Worm (Caenorhabditis elegans) whole organism, L4 larva: Measurements from ENCODE around the gene polg-1.

Experiments used
- F10B5.3 ChIP-seq: sonication (generic microtip); optimal IDR thresholded peaks from 2 replicates; lab custom pipeline; 2016; ENCODE audit warnings: mild to moderate bottlenecking, missing genetic modification characterization, missing compliant biosample characterization
- F37D6.2 ChIP-seq: sonication (generic microtip); optimal IDR thresholded peaks from 2 replicates; lab custom pipeline; 2016; ENCODE audit warnings: mild to moderate bottlenecking, missing genetic modification characterization, missing compliant biosample characterization
- F49E8.2 ChIP-seq: sonication (generic microtip); optimal IDR thresholded peaks from 2 replicates; lab custom pipeline; 2016; ENCODE audit warnings: missing compliant biosample characterization, mild to moderate bottlenecking, missing genetic modification characterization, borderline replicate concordance
- aly-2 ChIP-seq: sonication (generic microtip); optimal IDR thresholded peaks from 2 replicates; lab custom pipeline; 2018; ENCODE audit warnings: missing biosample characterization, missing genetic modification characterization
- ceh-20 ChIP-seq: fragments of 200-800 bp; sonication (Bioruptor generic); IDR thresholded peaks from 2 replicates; pipeline ENCODE4 v1.3.6; 2022; ENCODE audit warnings: missing genetic modification reagents, missing genetic modification characterization, missing compliant biosample characterization
- ceh-28 ChIP-seq: fragments of 150-350 bp; optimal IDR thresholded peaks from 2 replicates; lab custom pipeline; 2014; ENCODE audit warnings: missing biosample characterization, missing genetic modification reagents, missing genetic modification characterization
- ceh-62 ChIP-seq: sonication (generic microtip); optimal IDR thresholded peaks from 2 replicates; lab custom pipeline; 2017; ENCODE audit warnings: missing biosample characterization, missing genetic modification characterization
- ceh-82 ChIP-seq: sonication (generic microtip); optimal IDR thresholded peaks from 2 replicates; lab custom pipeline; 2017; ENCODE audit warnings: missing biosample characterization, missing genetic modification characterization
- duxl-1 ChIP-seq: sonication (generic microtip); optimal IDR thresholded peaks from 2 replicates; lab custom pipeline; 2016; ENCODE audit warnings: mild to moderate bottlenecking, missing genetic modification characterization, moderate library complexity, missing compliant biosample characterization; ENCODE audit not compliant: poor library complexity
- egl-27 ChIP-seq: sonication (generic microtip); optimal IDR thresholded peaks from 3 replicates; lab custom pipeline; 2017; ENCODE audit warnings: missing biosample characterization, missing genetic modification reagents, missing genetic modification characterization
- egl-43 ChIP-seq: fragments of 200-800 bp; sonication (Bioruptor generic); IDR thresholded peaks from 2 replicates; pipeline ENCODE4 v1.3.6; 2022; ENCODE audit warnings: missing genetic modification reagents, missing genetic modification characterization, missing compliant biosample characterization
- hlh-11 ChIP-seq: fragments of 200-800 bp; sonication (Bioruptor generic); optimal IDR thresholded peaks from 2 replicates; lab custom pipeline; 2018; ENCODE audit warnings: mild to moderate bottlenecking, missing genetic modification characterization, missing compliant biosample characterization
- hlh-30 ChIP-seq: sonication (generic microtip); optimal IDR thresholded peaks from 2 replicates; lab custom pipeline; 2017; ENCODE audit warnings: antibody characterized with exemption, mild to moderate bottlenecking, missing genetic modification characterization, missing compliant biosample characterization; ENCODE audit not compliant: insufficient read depth
- lin-29 ChIP-seq: fragments of 200-800 bp; sonication (Bioruptor generic); IDR thresholded peaks from 2 replicates; pipeline ENCODE4 v1.3.6; 2022; ENCODE audit warnings: missing genetic modification reagents, missing genetic modification characterization, missing compliant biosample characterization
- lin-38 ChIP-seq: fragments of 200-800 bp; sonication (Bioruptor generic); IDR thresholded peaks from 2 replicates; pipeline ENCODE4 v1.3.6; 2022; ENCODE audit warnings: missing genetic modification reagents, missing genetic modification characterization, missing compliant biosample characterization
- madf-5 ChIP-seq, 2 experiments: fragments of 200-800 bp; sonication (Bioruptor generic); IDR thresholded peaks; 2 replicates each; pipeline ENCODE4 v1.3.6; 2022; ENCODE audit warnings: missing compliant biosample characterization in 2 of 2, missing genetic modification characterization in 2 of 2
- madf-9 ChIP-seq: fragments of 200-800 bp; sonication (Bioruptor generic); conservative IDR thresholded peaks from 2 replicates; pipeline ENCODE4 v1.3.6; 2022; ENCODE audit warnings: missing genetic modification reagents, missing genetic modification characterization, missing compliant biosample characterization
- mep-1 ChIP-seq: fragments of 150-350 bp; sonication (generic microtip); optimal IDR thresholded peaks from 3 replicates; lab custom pipeline; 2014; ENCODE audit warnings: missing biosample characterization, missing genetic modification characterization
- mes-2 ChIP-seq: sonication (generic microtip); optimal IDR thresholded peaks from 2 replicates; lab custom pipeline; 2016; ENCODE audit warnings: missing genotype, mild to moderate bottlenecking, missing genetic modification characterization, missing compliant biosample characterization; ENCODE audit not compliant: poor library complexity, severe bottlenecking
- mxl-2 ChIP-seq: fragments of 200-800 bp; sonication (Bioruptor generic); conservative IDR thresholded peaks from 2 replicates; pipeline ENCODE4 v1.3.6; 2022; ENCODE audit warnings: missing genetic modification reagents, missing genetic modification characterization, missing compliant biosample characterization
- nhr-111 ChIP-seq: fragments of 200-800 bp; sonication (Bioruptor generic); optimal IDR thresholded peaks from 2 replicates; lab custom pipeline; 2018; ENCODE audit warnings: mild to moderate bottlenecking, missing genetic modification characterization, missing compliant biosample characterization
- nhr-42 ChIP-seq: fragments of 200-800 bp; sonication (Bioruptor generic); IDR thresholded peaks from 2 replicates; pipeline ENCODE4 v1.3.6; 2022; ENCODE audit warnings: missing genetic modification characterization, missing compliant biosample characterization
- nhr-6 ChIP-seq: fragments of 150-350 bp; optimal IDR thresholded peaks from 2 replicates; lab custom pipeline; 2014; ENCODE audit warnings: missing biosample characterization, missing genetic modification characterization
- pha-4 ChIP-seq, 2 experiments: fragments of 150-350 bp in 1 of 2; fragments of 200-800 bp in 1 of 2; sonication (Bioruptor generic) in 1 of 2; IDR thresholded peaks in 1 of 2; optimal IDR thresholded peaks in 1 of 2; 2 replicates each; pipeline versions ENCODE4 v1.3.6 to Lab custom; 2014 to 2022; ENCODE audit warnings: missing genetic modification characterization in 2 of 2, missing genetic modification reagents in 2 of 2, missing biosample characterization in 1 of 2, missing compliant biosample characterization in 1 of 2
- php-3 ChIP-seq: fragments of 200-800 bp; sonication (Bioruptor generic); IDR thresholded peaks from 2 replicates; pipeline ENCODE4 v1.3.6; 2022; ENCODE audit warnings: missing genetic modification reagents, missing genetic modification characterization, missing compliant biosample characterization
- pqm-1 ChIP-seq: sonication (generic microtip); optimal IDR thresholded peaks from 2 replicates; lab custom pipeline; 2017; ENCODE audit warnings: missing biosample characterization, missing genetic modification characterization
- set-16 ChIP-seq: fragments of 200-800 bp; sonication (Bioruptor generic); IDR thresholded peaks from 2 replicates; pipeline ENCODE4 v1.3.6; 2022; ENCODE audit warnings: missing genetic modification reagents, missing genetic modification characterization, missing compliant biosample characterization
- skn-1 ChIP-seq: fragments of 150-350 bp; optimal IDR thresholded peaks from 2 replicates; lab custom pipeline; 2014; ENCODE audit warnings: missing biosample characterization, missing genetic modification characterization
- snpc-1.2 ChIP-seq: fragments of 200-800 bp; sonication (Bioruptor generic); IDR thresholded peaks from 2 replicates; pipeline ENCODE4 v1.3.6; 2022; ENCODE audit warnings: missing genetic modification reagents, missing genetic modification characterization, missing compliant biosample characterization
- spr-1 ChIP-seq: sonication (generic microtip); optimal IDR thresholded peaks from 2 replicates; lab custom pipeline; 2016; ENCODE audit warnings: mild to moderate bottlenecking, missing genetic modification characterization, missing compliant biosample characterization
- spr-3 ChIP-seq: fragments of 200-800 bp; sonication (Bioruptor generic); optimal IDR thresholded peaks from 2 replicates; lab custom pipeline; 2018; ENCODE audit warnings: mild to moderate bottlenecking, missing genetic modification characterization, missing compliant biosample characterization
- tra-1 ChIP-seq: fragments of 200-800 bp; sonication (Bioruptor generic); IDR thresholded peaks from 2 replicates; pipeline ENCODE4 v1.3.6; 2022; ENCODE audit warnings: missing genetic modification reagents, missing genetic modification characterization, missing compliant biosample characterization
- unc-39 ChIP-seq: sonication (generic microtip); optimal IDR thresholded peaks from 2 replicates; lab custom pipeline; 2017; ENCODE audit warnings: missing biosample characterization, missing genetic modification characterization
- unc-62 ChIP-seq, 3 experiments: fragments of 150-350 bp in 1 of 3; sonication (generic microtip); optimal IDR thresholded peaks in 2 of 3; peaks in 1 of 3; 1 replicate in 1 of 3; 2 replicates in 2 of 3; lab custom pipeline; 2014 to 2017; ENCODE audit warnings: missing biosample characterization in 3 of 3, missing genetic modification characterization in 3 of 3, missing genetic modification reagents in 3 of 3, missing genotype in 1 of 3
- zfp-2 ChIP-seq: sonication (generic microtip); optimal IDR thresholded peaks from 2 replicates; lab custom pipeline; 2016; ENCODE audit warnings: mild to moderate bottlenecking, missing genetic modification characterization, missing compliant biosample characterization
- zfp-3 ChIP-seq: fragments of 200-800 bp; sonication (Bioruptor generic); conservative IDR thresholded peaks from 2 replicates; pipeline ENCODE4 v1.3.6; 2022; ENCODE audit warnings: missing genetic modification reagents, missing genetic modification characterization, missing compliant biosample characterization
- zip-11 ChIP-seq: fragments of 200-800 bp; sonication (Bioruptor generic); IDR thresholded peaks from 2 replicates; pipeline ENCODE4 v1.3.6; 2022; ENCODE audit warnings: missing genetic modification characterization, missing compliant biosample characterization

Gene polg-1

ce11 chrII:12211652-12212245 is 12.0 kb upstream of the polg-1 start:
- TF ChIP-seq ceh-20 (GFP tag; lab: Robert Waterston, UW) (no peak), set-16 (GFP tag; lab: Robert Waterston, UW) (peak; percentile 94), unc-62 (GFP tag; optimal IDR thresholded peaks at IDR 0.05 in 1 of 2; lab: Kevin White, UChicago) (peak in 1 of 2 experiments; percentile 56), unc-62 (tag; optimal IDR thresholded peaks at IDR 0.05; lab: Kevin White, UChicago) (no peak)

- no peak for TF ChIP-seq ceh-62
- no peak for TF ChIP-seq tra-1 (GFP tag; lab: Robert Waterston, UW)
- TF ChIP-seq pqm-1 (tag; lab: Kevin White, UChicago) = no peak
- TF ChIP-seq zfp-2 (tag; lab: Kevin White, UChicago) = no peak
- no peak for TF ChIP-seq nhr-6 (tag; lab: Kevin White, UChicago)
- TF ChIP-seq lin-29 (GFP tag; lab: Robert Waterston, UW) = no peak
- no peak for TF ChIP-seq mxl-2 (GFP tag; lab: Robert Waterston, UW)
- TF ChIP-seq skn-1 = no peak
- no peak for TF ChIP-seq F10B5.3 (tag; lab: Kevin White, UChicago)
- 0 out of 2 replicates have a peak, but pooled peaks have one; percentile 19 for TF ChIP-seq pha-4 (GFP tag; IDR thresholded peaks at IDR 0.05; lab: Robert Waterston, UW)
- TF ChIP-seq pha-4 (tag; optimal IDR thresholded peaks at IDR 0.05; lab: Kevin White, UChicago) = no peak
- TF ChIP-seq nhr-111 (GFP tag; lab: Kevin White, UChicago) = no peak
- no peak for TF ChIP-seq snpc-1.2
- no peak for TF ChIP-seq egl-43
- no peak for TF ChIP-seq madf-5 (GFP tag; IDR thresholded peaks at IDR 0.05; lab: Robert Waterston, UW)
- no peak for TF ChIP-seq unc-39 (tag; lab: Kevin White, UChicago)
- no peak for TF ChIP-seq zip-11 (GFP tag; lab: Robert Waterston, UW)
- no peak for TF ChIP-seq spr-1 (tag; lab: Kevin White, UChicago)
- TF ChIP-seq lin-38 = peak; percentile 21; the same call in 1 of the 2 replicates
- no peak for TF ChIP-seq hlh-30
- no peak for TF ChIP-seq nhr-42 (GFP tag; lab: Robert Waterston, UW)
- no peak for TF ChIP-seq ceh-28 (tag; lab: Kevin White, UChicago)
- TF ChIP-seq ceh-82 (tag; lab: Kevin White, UChicago) = no peak
- peak; percentile 59; the same call in 1 of the 2 replicates for TF ChIP-seq zfp-3 (GFP tag; lab: Robert Waterston, UW)
- TF ChIP-seq mep-1 (tag; lab: Kevin White, UChicago) = no peak
- no peak for TF ChIP-seq mes-2 (tag; lab: Kevin White, UChicago)
Observed at ce11 chrII:12208741-12209140, 9.0 kb upstream of the polg-1 start.

ce11 chrII:12204617-12205016 is 4.9 kb upstream of the polg-1 start:
- TF ChIP-seq aly-2 (no peak), tra-1 (GFP tag; lab: Robert Waterston, UW) (no peak)

- no peak for TF ChIP-seq duxl-1 (tag; lab: Kevin White, UChicago)
- no peak for TF ChIP-seq egl-27 (tag; lab: Kevin White, UChicago)
- TF ChIP-seq F37D6.2 (tag; lab: Kevin White, UChicago) = no peak
- TF ChIP-seq F49E8.2 (tag; lab: Kevin White, UChicago) = no peak
- no peak for TF ChIP-seq mes-2 (tag; lab: Kevin White, UChicago)
- no peak for TF ChIP-seq nhr-42 (GFP tag; lab: Robert Waterston, UW)
- TF ChIP-seq ceh-82 (tag; lab: Kevin White, UChicago) = no peak
- TF ChIP-seq madf-9 (GFP tag; lab: Robert Waterston, UW) = no peak
- no peak for TF ChIP-seq php-3
- no peak for TF ChIP-seq nhr-111 (GFP tag; lab: Kevin White, UChicago)
- TF ChIP-seq spr-3 (GFP tag; lab: Kevin White, UChicago) = no peak
- no peak for TF ChIP-seq hlh-11 (tag; lab: Kevin White, UChicago)
- TF ChIP-seq, all 104 proteins: peak for 0
Observed at ce11 chrII:12202921-12203320, 3.2 kb upstream of the polg-1 start, which contains the start of gene aqp-12. Gene aqp-12 (plus strand): TSS chrII:12203221.
